Fruit fly (Drosophila melanogaster): ENCODE measurements around the gene CG13607.

CG13607 gene

DNA sequence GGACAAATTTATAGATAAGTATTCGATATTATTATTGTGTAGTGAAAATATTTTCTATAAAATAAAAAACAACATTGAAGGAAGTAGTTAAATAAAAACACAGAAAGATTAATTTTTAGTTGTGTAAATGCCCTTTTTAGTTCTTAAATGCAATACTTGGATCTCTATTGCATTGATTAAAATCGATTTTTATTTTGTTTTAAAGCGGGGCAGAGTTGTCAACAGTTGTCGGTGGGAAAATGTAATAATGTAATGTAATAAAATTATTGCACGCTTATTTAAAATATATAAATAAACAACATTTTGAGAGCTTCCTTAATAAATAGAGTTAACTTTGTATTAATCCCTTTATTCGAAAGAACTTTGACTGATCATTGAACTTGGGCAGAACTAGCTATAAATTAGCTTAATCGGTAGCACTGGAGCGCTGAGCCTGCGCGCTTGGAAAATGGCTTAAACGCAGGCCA lies 47.5 kb upstream of the CG13607 start, which contains the start of gene Apc2 (continued):
- TF ChIP-seq sob (GFP tag; IDR thresholded peaks at IDR 0.05), result no peak; the same call in 1 of the 2 replicates
- TF ChIP-seq ara (GFP tag; IDR thresholded peaks at IDR 0.05), result peak; percentile 55; the same call in 1 of the 2 replicates
- no peak for TF ChIP-seq peb (GFP tag; IDR thresholded peaks at IDR 0.05)
- peak; percentile 12 to 84 for TF ChIP-seq crp (GFP tag; optimal IDR thresholded peaks at IDR 0.05)
- TF ChIP-seq dmrt99B (tag; optimal IDR thresholded peaks at IDR 0.05), result no peak
- peak; percentile 60 for TF ChIP-seq Hr3 (GFP tag; optimal IDR thresholded peaks at IDR 0.05)
- peak; percentile 72 for TF ChIP-seq Abd-B (GFP tag; optimal IDR thresholded peaks at IDR 0.05)
- TF ChIP-seq tio (GFP tag; optimal IDR thresholded peaks at IDR 0.05), result no peak
- no peak for TF ChIP-seq eyg (GFP tag; optimal IDR thresholded peaks at IDR 0.05)
- no peak for TF ChIP-seq ap (GFP tag; IDR thresholded peaks at IDR 0.05)
- no peak for TF ChIP-seq Mrtf (GFP tag; IDR thresholded peaks at IDR 0.05)
- 0 out of 2 replicates have a peak, but pooled peaks have one; percentile 17 for TF ChIP-seq CG32767 (GFP tag; IDR thresholded peaks at IDR 0.05)
- no peak for TF ChIP-seq ham (GFP tag; IDR thresholded peaks at IDR 0.05)
- peak; percentile 45 for TF ChIP-seq CG12104 (GFP tag; optimal IDR thresholded peaks at IDR 0.05)
- peak; percentile 2 for TF ChIP-seq Myb (GFP tag; optimal IDR thresholded peaks at IDR 0.05)
- TF ChIP-seq pfk (GFP tag; optimal IDR thresholded peaks at IDR 0.05), result no peak
- no peak for TF ChIP-seq CrebB (tag; optimal IDR thresholded peaks at IDR 0.05)
- peak; percentile 4 for TF ChIP-seq B-H2 (GFP tag; optimal IDR thresholded peaks at IDR 0.05)
- TF ChIP-seq CG4730 (GFP tag; IDR thresholded peaks at IDR 0.05), result 0 out of 2 replicates have a peak, but pooled peaks have one; percentile 13
- TF ChIP-seq cato (GFP tag; optimal IDR thresholded peaks at IDR 0.05; ENCODE audit: borderline replicate concordance), result peak; percentile 3
- no peak for TF ChIP-seq br (optimal IDR thresholded peaks at IDR 0.05)
- no peak for TF ChIP-seq TFAM (GFP tag; optimal IDR thresholded peaks at IDR 0.05)
- TF ChIP-seq CG4820 (GFP tag; optimal IDR thresholded peaks at IDR 0.05), result peak; percentile 6
- TF ChIP-seq mld (GFP tag; IDR thresholded peaks at IDR 0.05; ENCODE audit: partially characterized antibody), result no peak
- TF ChIP-seq Deaf1 (tag; optimal IDR thresholded peaks at IDR 0.05), result no peak
- no peak for TF ChIP-seq maf-S (GFP tag; optimal IDR thresholded peaks at IDR 0.05)
- TF ChIP-seq NC2α (GFP tag; optimal IDR thresholded peaks at IDR 0.05), result no peak
- TF ChIP-seq NfI (GFP tag; optimal IDR thresholded peaks at IDR 0.05), result peak; percentile 56
- TF ChIP-seq CG6272 (GFP tag; IDR thresholded peaks at IDR 0.05), result no peak
- TF ChIP-seq Oli (tag; optimal IDR thresholded peaks at IDR 0.05), result peak; percentile 57
- TF ChIP-seq gro (GFP tag; optimal IDR thresholded peaks at IDR 0.05), result no peak
- no peak for TF ChIP-seq insv (GFP tag; optimal IDR thresholded peaks at IDR 0.05)
- no peak for TF ChIP-seq CTCF (GFP tag; optimal IDR thresholded peaks at IDR 0.05)
- peak; percentile 30 for TF ChIP-seq tup (GFP tag; optimal IDR thresholded peaks at IDR 0.05)
- 0 out of 3 replicates have a peak, but pooled peaks have one; percentile 19 for TF ChIP-seq Dbx (GFP tag; IDR thresholded peaks at IDR 0.05)
- peak; percentile 62 for TF ChIP-seq CG10979 (tag; optimal IDR thresholded peaks at IDR 0.05)
- TF ChIP-seq az2 (GFP tag; optimal IDR thresholded peaks at IDR 0.05), result peak; percentile 72
- TF ChIP-seq CG11696 (GFP tag; IDR thresholded peaks at IDR 0.05), result no peak
- no peak for TF ChIP-seq cwo (GFP tag; optimal IDR thresholded peaks at IDR 0.05)
- TF ChIP-seq Hr78 (GFP tag; optimal IDR thresholded peaks at IDR 0.05), result no peak
- TF ChIP-seq Doc3 (GFP tag; IDR thresholded peaks at IDR 0.05; ENCODE audit: partially characterized antibody), result peak; percentile 57
- TF ChIP-seq CG7372 (GFP tag; IDR thresholded peaks at IDR 0.05), result no peak
- TF ChIP-seq trem (tag; optimal IDR thresholded peaks at IDR 0.05), result peak; percentile 73
- TF ChIP-seq ind (GFP tag; optimal IDR thresholded peaks at IDR 0.05), result peak; percentile 36
- TF ChIP-seq ac (GFP tag; optimal IDR thresholded peaks at IDR 0.05), result no peak
- TF ChIP-seq Sox100B (GFP tag; optimal IDR thresholded peaks at IDR 0.05), result no peak
- no peak for TF ChIP-seq pan (optimal IDR thresholded peaks at IDR 0.05)
- peak in 1 of 2 experiments; percentile 70 for TF ChIP-seq pan (GFP tag; optimal IDR thresholded peaks at IDR 0.05 in 1 of 2, IDR thresholded peaks at IDR 0.05 in 1 of 2)
- TF ChIP-seq Antp (GFP tag; optimal IDR thresholded peaks at IDR 0.05), result no peak
- no peak for TF ChIP-seq Usf (GFP tag; optimal IDR thresholded peaks at IDR 0.05)
- no peak for TF ChIP-seq org-1 (GFP tag; optimal IDR thresholded peaks at IDR 0.05)
- peak; percentile 64; the same call in 2 of the 3 replicates for TF ChIP-seq dysf (GFP tag; IDR thresholded peaks at IDR 0.05)
